Worm (Caenorhabditis elegans): ENCODE measurements around the gene nit-1.

nit-1 gene

DNA sequence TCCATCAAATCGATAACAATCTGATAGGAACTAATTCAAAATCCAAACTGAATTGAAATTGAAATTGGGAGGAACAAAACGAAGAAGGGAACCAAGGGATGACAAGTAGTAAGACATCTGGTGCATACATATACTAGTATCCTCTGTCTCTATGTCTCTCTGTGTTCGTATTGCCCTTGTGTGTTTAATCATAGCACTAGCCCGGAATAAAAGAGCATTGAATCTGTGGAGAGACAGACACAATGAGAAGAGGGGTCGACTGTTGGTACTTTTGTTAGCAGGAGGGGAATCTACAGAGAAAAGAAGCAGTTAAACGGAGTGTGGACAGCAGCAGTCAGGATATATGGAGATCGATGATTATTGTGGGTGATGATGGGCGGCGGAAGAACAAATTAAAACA, 6.3 kb upstream of the nit-1 start (continued):
- TF ChIP-seq hlh-4 (tag; optimal IDR thresholded peaks at IDR 0.05) (no peak), blmp-1 (tag; optimal IDR thresholded peaks at IDR 0.05) (peak; percentile 44), pqm-1 (tag; optimal IDR thresholded peaks at IDR 0.05) (no peak), nhr-19 (GFP tag; conservative IDR thresholded peaks at IDR 0.05) (no peak), jun-1 (tag; optimal IDR thresholded peaks at IDR 0.05) (no peak), F16B12.6 (tag; optimal IDR thresholded peaks at IDR 0.05) (no peak), irx-1 (tag; optimal IDR thresholded peaks at IDR 0.05) (no peak), unc-130 (tag; optimal IDR thresholded peaks at IDR 0.05) (no peak), nhr-71 (tag; optimal IDR thresholded peaks at IDR 0.05) (no peak), rnt-1 (tag; optimal IDR thresholded peaks at IDR 0.05) (peak; percentile 20), egl-27 (tag; optimal IDR thresholded peaks at IDR 0.05) (no peak), nhr-85 (tag) (no peak), zip-4 (GFP tag; optimal IDR thresholded peaks at IDR 0.05) (no peak), mef-2 (tag; optimal IDR thresholded peaks at IDR 0.05) (no peak), dpl-1 (GFP tag; optimal IDR thresholded peaks at IDR 0.05) (peak in 1 of 3 experiments; percentile 17), nhr-47 (tag; optimal IDR thresholded peaks at IDR 0.05) (no peak), swsn-7 (tag; optimal IDR thresholded peaks at IDR 0.05) (no peak), Y116A8C.19 (tag; optimal IDR thresholded peaks at IDR 0.05; ENCODE audit: borderline replicate concordance) (no peak), nhr-77 (tag; optimal IDR thresholded peaks at IDR 0.05) (no peak), aha-1 (tag; optimal IDR thresholded peaks at IDR 0.05) (no peak), tlp-1 (tag; optimal IDR thresholded peaks at IDR 0.05) (no peak), mab-9 (GFP tag; IDR thresholded peaks at IDR 0.05) (no peak), efl-3 (GFP tag; optimal IDR thresholded peaks at IDR 0.05) (no peak), nhr-84 (tag; optimal IDR thresholded peaks at IDR 0.05) (no peak), ceh-8 (GFP tag; optimal IDR thresholded peaks at IDR 0.05) (no peak), ztf-11 (tag; optimal IDR thresholded peaks at IDR 0.05) (no peak), vab-15 (tag; optimal IDR thresholded peaks at IDR 0.05) (no peak)

- TF ChIP-seq grh-1 (GFP tag; IDR thresholded peaks at IDR 0.05), result 0 out of 2 replicates have a peak, but pooled peaks have one; percentile 28
- no peak for TF ChIP-seq efl-3 (GFP tag; optimal IDR thresholded peaks at IDR 0.05)
- TF ChIP-seq ceh-8 (GFP tag; optimal IDR thresholded peaks at IDR 0.05), result no peak
- no peak for TF ChIP-seq C34B4.2 (tag; optimal IDR thresholded peaks at IDR 0.05)
- TF ChIP-seq ets-5 (GFP tag; IDR thresholded peaks at IDR 0.05), result no peak
- TF ChIP-seq sup-37 (GFP tag; optimal IDR thresholded peaks at IDR 0.05), result no peak
- no peak for TF ChIP-seq nhr-12 (tag; optimal IDR thresholded peaks at IDR 0.05)
- no peak for TF ChIP-seq ama-1 (optimal IDR thresholded peaks at IDR 0.05)
- TF ChIP-seq unc-98 (GFP tag; IDR thresholded peaks at IDR 0.05), result no peak
- no peak for TF ChIP-seq hlh-17 (GFP tag; optimal IDR thresholded peaks at IDR 0.05; ENCODE audit: borderline replicate concordance)
- no peak for TF ChIP-seq pax-3 (tag; optimal IDR thresholded peaks at IDR 0.05)
- TF ChIP-seq lin-35 (GFP tag; optimal IDR thresholded peaks at IDR 0.05), result peak; percentile 60 to 91
- TF ChIP-seq snu-23 (GFP tag; optimal IDR thresholded peaks at IDR 0.05), result peak; percentile 76
- TF ChIP-seq C04F5.9 (tag; optimal IDR thresholded peaks at IDR 0.05), result no peak
- TF ChIP-seq isw-1 (GFP tag; IDR thresholded peaks at IDR 0.05), result peak; percentile 48
- no peak for TF ChIP-seq mef-2 (tag; optimal IDR thresholded peaks at IDR 0.05)
- TF ChIP-seq dsc-1 (tag; optimal IDR thresholded peaks at IDR 0.05), result peak; percentile 66
- no peak for TF ChIP-seq jun-1 (tag; optimal IDR thresholded peaks at IDR 0.05)
- TF ChIP-seq egl-27 (tag; optimal IDR thresholded peaks at IDR 0.05), result no peak
- TF ChIP-seq zip-4 (GFP tag; optimal IDR thresholded peaks at IDR 0.05), result no peak
- TF ChIP-seq mab-9 (GFP tag; IDR thresholded peaks at IDR 0.05), result no peak
- TF ChIP-seq tlp-1 (tag; optimal IDR thresholded peaks at IDR 0.05), result no peak
- peak; percentile 34 for TF ChIP-seq fkh-8 (tag; optimal IDR thresholded peaks at IDR 0.05)
- peak; percentile 53 for TF ChIP-seq lin-14 (GFP tag; optimal IDR thresholded peaks at IDR 0.05)
- TF ChIP-seq lin-13 (GFP tag; optimal IDR thresholded peaks at IDR 0.05), result peak; percentile 15
- peak; percentile 62 for TF ChIP-seq blmp-1 (tag; optimal IDR thresholded peaks at IDR 0.05)
- peak; percentile 69 for TF ChIP-seq mep-1 (tag; optimal IDR thresholded peaks at IDR 0.05)
- no peak for TF ChIP-seq unc-62 (GFP tag; optimal IDR thresholded peaks at IDR 0.05)
- peak; percentile 51 for TF ChIP-seq nhr-20 (tag; optimal IDR thresholded peaks at IDR 0.05)
- no peak for TF ChIP-seq vab-15 (tag; optimal IDR thresholded peaks at IDR 0.05)
- TF ChIP-seq aly-2 (tag; optimal IDR thresholded peaks at IDR 0.05), result no peak
- TF ChIP-seq C16A3.4 (tag; optimal IDR thresholded peaks at IDR 0.05), result peak; percentile 71
- no peak for TF ChIP-seq ceh-90 (tag; optimal IDR thresholded peaks at IDR 0.05)
- TF ChIP-seq zag-1 (tag; optimal IDR thresholded peaks at IDR 0.05), result no peak
- TF ChIP-seq lin-15B (tag; optimal IDR thresholded peaks at IDR 0.05), result peak; percentile 45
- no peak for TF ChIP-seq hlh-4 (tag; optimal IDR thresholded peaks at IDR 0.05)
Observed at ce11 chrIII:3916624-3917023, 5.4 kb upstream of the nit-1 start, which contains the start of gene ccdc-47. Gene ccdc-47 (plus strand): TSS chrIII:3916967.
